Worm (Caenorhabditis elegans) whole organism, late embryonic: ENCODE results near the gene pho-7.

Source experiments
- C38D4.7 ChIP-seq: fragments of 200-800 bp; sonication (Bioruptor generic); optimal IDR thresholded peaks from 2 replicates; lab custom pipeline; 2018; ENCODE audit warnings: mild to moderate bottlenecking, missing genetic modification characterization, moderate library complexity, missing compliant biosample characterization
- K02D7.2 ChIP-seq: sonication (generic microtip); optimal IDR thresholded peaks from 2 replicates; lab custom pipeline; 2017; ENCODE audit warnings: mild to moderate bottlenecking, missing genetic modification characterization, missing compliant biosample characterization
- Y22D7AL.16 ChIP-seq: sonication (generic microtip); optimal IDR thresholded peaks from 2 replicates; lab custom pipeline; 2016; ENCODE audit warnings: missing genetic modification characterization, missing compliant biosample characterization
- ahr-1 ChIP-seq: sonication (generic microtip); optimal IDR thresholded peaks from 2 replicates; lab custom pipeline; 2016; ENCODE audit warnings: missing genetic modification characterization, missing compliant biosample characterization
- ama-1 ChIP-seq: fragments of 150-350 bp; optimal IDR thresholded peaks from 2 replicates; lab custom pipeline; 2014
- ceh-14 ChIP-seq: sonication (generic microtip); optimal IDR thresholded peaks from 2 replicates; lab custom pipeline; 2016; ENCODE audit warnings: missing genotype, missing genetic modification characterization, missing compliant biosample characterization
- ceh-22 ChIP-seq: sonication (generic microtip); optimal IDR thresholded peaks from 2 replicates; lab custom pipeline; 2017; ENCODE audit warnings: missing biosample characterization, missing genetic modification characterization
- ceh-30 ChIP-seq: fragments of 150-350 bp; optimal IDR thresholded peaks from 2 replicates; lab custom pipeline; 2014; ENCODE audit warnings: missing biosample characterization, missing genetic modification characterization
- ceh-45 ChIP-seq: fragments of 200-800 bp; sonication (Bioruptor generic); IDR thresholded peaks from 2 replicates; pipeline ENCODE4 v1.3.6; 2022; ENCODE audit warnings: missing genetic modification reagents, missing genetic modification characterization, missing compliant biosample characterization
- ceh-48 ChIP-seq: sonication (generic microtip); optimal IDR thresholded peaks from 2 replicates; lab custom pipeline; 2016; ENCODE audit warnings: missing genetic modification characterization, inconsistent platforms, missing compliant biosample characterization
- ceh-6 ChIP-seq: fragments of 200-800 bp; sonication (Bioruptor generic); optimal IDR thresholded peaks from 2 replicates; lab custom pipeline; 2018; ENCODE audit warnings: mild to moderate bottlenecking, missing genetic modification characterization, missing compliant biosample characterization
- ceh-9 ChIP-seq: sonication (generic microtip); optimal IDR thresholded peaks from 2 replicates; lab custom pipeline; 2016; ENCODE audit warnings: mild to moderate bottlenecking, missing genetic modification characterization, inconsistent platforms, missing compliant biosample characterization
- ets-4 ChIP-seq: sonication (generic microtip); optimal IDR thresholded peaks from 2 replicates; lab custom pipeline; 2016; ENCODE audit warnings: missing genetic modification characterization, missing compliant biosample characterization
- hlh-13 ChIP-seq: fragments of 200-800 bp; sonication (Bioruptor generic); optimal IDR thresholded peaks from 2 replicates; lab custom pipeline; 2018; ENCODE audit warnings: mild to moderate bottlenecking, missing genetic modification characterization, missing compliant biosample characterization
- hlh-15 ChIP-seq: sonication (generic microtip); optimal IDR thresholded peaks from 2 replicates; lab custom pipeline; 2016; ENCODE audit warnings: missing genetic modification characterization, missing compliant biosample characterization
- hlh-8 ChIP-seq: sonication (generic microtip); optimal IDR thresholded peaks from 2 replicates; lab custom pipeline; 2016; ENCODE audit warnings: missing genotype, missing genetic modification characterization, missing compliant biosample characterization
- lim-6 ChIP-seq: sonication (generic microtip); optimal IDR thresholded peaks from 2 replicates; lab custom pipeline; 2016; ENCODE audit warnings: missing genetic modification characterization, missing compliant biosample characterization
- lin-11 ChIP-seq: fragments of 200-800 bp; sonication (Bioruptor generic); optimal IDR thresholded peaks from 2 replicates; lab custom pipeline; 2018; ENCODE audit warnings: mild to moderate bottlenecking, missing genetic modification characterization, missing compliant biosample characterization
- nfya-1 ChIP-seq: sonication (generic microtip); optimal IDR thresholded peaks from 2 replicates; lab custom pipeline; 2017; ENCODE audit warnings: missing genetic modification characterization, mild to moderate bottlenecking, missing compliant biosample characterization, antibody characterized with exemption, moderate library complexity
- nhr-232 ChIP-seq: sonication (generic microtip); optimal IDR thresholded peaks from 2 replicates; lab custom pipeline; 2016; ENCODE audit warnings: missing genetic modification characterization, missing compliant biosample characterization
- npax-4 ChIP-seq: sonication (generic microtip); optimal IDR thresholded peaks from 2 replicates; lab custom pipeline; 2016; ENCODE audit warnings: missing genetic modification characterization, missing compliant biosample characterization
- pag-3 ChIP-seq: sonication (generic microtip); optimal IDR thresholded peaks from 2 replicates; lab custom pipeline; 2016; ENCODE audit warnings: missing compliant biosample characterization, missing genetic modification characterization, borderline replicate concordance
- pat-9 ChIP-seq: fragments of 200-800 bp; sonication (Bioruptor generic); optimal IDR thresholded peaks from 2 replicates; lab custom pipeline; 2018; ENCODE audit warnings: mild to moderate bottlenecking, missing genetic modification characterization, moderate library complexity, missing compliant biosample characterization
- pax-1 ChIP-seq: fragments of 150-350 bp; optimal IDR thresholded peaks from 2 replicates; lab custom pipeline; 2014; ENCODE audit warnings: missing biosample characterization, missing genetic modification characterization
- pha-2 ChIP-seq: sonication (generic microtip); optimal IDR thresholded peaks from 2 replicates; lab custom pipeline; 2017; ENCODE audit warnings: mild to moderate bottlenecking, missing genetic modification characterization, missing compliant biosample characterization
- pqm-1 ChIP-seq: sonication (generic microtip); optimal IDR thresholded peaks from 2 replicates; lab custom pipeline; 2016; ENCODE audit warnings: missing genetic modification characterization, missing compliant biosample characterization
- sdc-2 ChIP-seq: sonication (generic microtip); optimal IDR thresholded peaks from 2 replicates; lab custom pipeline; 2016; ENCODE audit warnings: missing genotype, missing genetic modification characterization, missing compliant biosample characterization
- sox-2 ChIP-seq: fragments of 200-800 bp; sonication (Bioruptor generic); IDR thresholded peaks from 2 replicates; pipeline ENCODE4 v1.3.6; 2022; ENCODE audit warnings: missing genetic modification reagents, missing genetic modification characterization, missing compliant biosample characterization
- sox-4 ChIP-seq: sonication (generic microtip); optimal IDR thresholded peaks from 2 replicates; lab custom pipeline; 2017; ENCODE audit warnings: mild to moderate bottlenecking, missing genetic modification characterization, inconsistent platforms, missing compliant biosample characterization
- syd-9 ChIP-seq: sonication (generic microtip); optimal IDR thresholded peaks from 2 replicates; lab custom pipeline; 2016; ENCODE audit warnings: mild to moderate bottlenecking, missing genetic modification characterization, moderate library complexity, missing compliant biosample characterization
- unc-42 ChIP-seq: sonication (generic microtip); optimal IDR thresholded peaks from 2 replicates; lab custom pipeline; 2016; ENCODE audit warnings: missing genotype, missing genetic modification characterization, missing compliant biosample characterization
- unc-55 ChIP-seq: sonication (generic microtip); optimal IDR thresholded peaks from 2 replicates; lab custom pipeline; 2017; ENCODE audit warnings: missing biosample characterization, missing genetic modification reagents, missing genetic modification characterization

pho-7 gene

DNA sequence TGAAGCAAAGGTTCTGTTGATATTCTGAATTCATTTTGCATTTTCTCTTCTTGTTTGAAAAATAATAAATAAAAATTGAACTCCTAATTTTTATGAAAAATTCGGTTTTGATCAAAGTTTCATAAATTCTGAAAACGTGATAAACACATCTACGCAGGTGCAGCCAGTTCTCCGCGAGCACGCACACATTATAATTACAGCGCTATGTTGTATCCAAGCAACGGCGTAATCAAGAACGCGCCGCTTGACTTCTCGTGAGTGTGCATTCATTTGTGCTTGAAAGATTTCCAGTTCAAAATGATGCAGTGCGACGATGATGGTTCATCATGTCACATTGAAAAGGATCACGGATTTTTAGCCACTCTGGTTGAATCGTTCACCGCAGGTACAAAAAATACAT lies 49.3 kb downstream of the pho-7 start, which contains the start of gene F47B10.3:
Gene F47B10.3, plus strand, starts transcription at position 301 of the 400 bp plus-strand sequence.
- TF ChIP-seq ama-1 (lab: Kevin White, UChicago) (no peak), unc-42 (tag; lab: Kevin White, UChicago) (no peak), ceh-14 (tag; lab: Kevin White, UChicago) (no peak), lim-6 (tag; lab: Kevin White, UChicago) (no peak), pqm-1 (tag; lab: Kevin White, UChicago) (no peak), hlh-8 (tag; lab: Kevin White, UChicago) (no peak), pat-9 (tag; lab: Kevin White, UChicago) (no peak), sox-4 (tag; lab: Kevin White, UChicago) (no peak), ahr-1 (tag; lab: Kevin White, UChicago) (no peak), ceh-22 (tag; lab: Kevin White, UChicago) (no peak), pag-3 (tag; lab: Kevin White, UChicago) (no peak), ceh-45 (GFP tag; lab: Robert Waterston, UW) (no peak), Y22D7AL.16 (tag; lab: Kevin White, UChicago) (no peak), nfya-1 (tag; lab: Kevin White, UChicago) (no peak), unc-55 (no peak)

DNA sequence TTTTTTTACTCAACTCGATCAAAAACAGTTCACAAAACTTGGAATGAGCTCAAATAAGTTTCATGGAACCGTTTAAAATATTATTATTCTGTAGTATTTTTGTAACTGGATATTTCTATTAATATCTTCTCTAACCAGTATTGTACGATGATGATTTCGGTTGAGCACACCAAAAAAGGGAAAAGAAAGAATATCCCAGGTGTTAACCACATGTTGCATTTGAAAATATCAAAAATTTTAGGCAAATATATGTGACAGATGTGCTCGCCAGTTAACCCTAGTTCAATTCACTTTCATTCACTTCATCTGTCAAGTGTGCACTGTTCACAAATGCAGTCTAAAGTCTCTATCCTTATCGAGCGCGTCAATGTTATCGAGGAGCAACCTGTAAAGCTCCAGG lies 50.2 kb downstream of the pho-7 start, which contains the start of gene F47B10.4:
Gene F47B10.4, plus strand, starts transcription at position 301 of the 400 bp plus-strand sequence.
- TF ChIP-seq ceh-30 (tag; lab: Kevin White, UChicago) (no peak), hlh-13 (GFP tag; lab: Kevin White, UChicago) (no peak), ceh-6 (GFP tag; lab: Kevin White, UChicago) (no peak), K02D7.2 (tag; lab: Kevin White, UChicago) (no peak), lin-11 (no peak), sox-2 (GFP tag; lab: Robert Waterston, UW) (no peak), pax-1 (no peak), ceh-48 (tag; lab: Kevin White, UChicago) (no peak)

- TF ChIP-seq ceh-45 (GFP tag; lab: Robert Waterston, UW) (no peak), ceh-48 (tag; lab: Kevin White, UChicago) (no peak), syd-9 (tag; lab: Kevin White, UChicago) (no peak), ets-4 (no peak), C38D4.7 (GFP tag; lab: Kevin White, UChicago) (no peak)
These were observed 50.7 kb downstream of the pho-7 start, which contains the start of gene F47B10.5 for ce11 chrX:10890456-10890855. F47B10.5 (minus strand) TSS chrX:10890556.

ce11 chrX:10888201-10888600 lies 53.0 kb downstream of the pho-7 start, which contains the start of gene F47B10.6:
F47B10.6 (plus strand) TSS chrX:10888501.
- no peak for TF ChIP-seq ceh-9 (tag; lab: Kevin White, UChicago)
- no peak for TF ChIP-seq pha-2 (tag; lab: Kevin White, UChicago)
- TF ChIP-seq hlh-15 (tag; lab: Kevin White, UChicago) = no peak
- no peak for TF ChIP-seq pqm-1 (tag; lab: Kevin White, UChicago)
- no peak for TF ChIP-seq nhr-232 (tag; lab: Kevin White, UChicago)
- no peak for TF ChIP-seq sox-2 (GFP tag; lab: Robert Waterston, UW)
- TF ChIP-seq npax-4 (tag; lab: Kevin White, UChicago) = no peak
- TF ChIP-seq unc-55 = no peak
- TF ChIP-seq sdc-2 (tag; lab: Kevin White, UChicago) = no peak
- no peak for TF ChIP-seq K02D7.2 (tag; lab: Kevin White, UChicago)
